Worm (Caenorhabditis elegans) whole organism, L3 larva: ENCODE measurements around the gene C48D1.5.

Experiments
- R02D3.7 ChIP-seq: fragments of 150-350 bp; optimal IDR thresholded peaks from 2 replicates; lab custom pipeline; 2014; ENCODE audit warnings: missing biosample characterization, missing genetic modification characterization
- ama-1 ChIP-seq: fragments of 150-350 bp; optimal IDR thresholded peaks from 2 replicates; lab custom pipeline; 2018
- lin-15B ChIP-seq: fragments of 150-350 bp; optimal IDR thresholded peaks from 2 replicates; lab custom pipeline; 2014; ENCODE audit warnings: missing biosample characterization, missing genetic modification characterization
- mdl-1 ChIP-seq: fragments of 150-350 bp; optimal IDR thresholded peaks from 2 replicates; lab custom pipeline; 2014; ENCODE audit warnings: missing biosample characterization, missing genetic modification characterization
- nhr-237 ChIP-seq: fragments of 150-350 bp; optimal IDR thresholded peaks from 2 replicates; lab custom pipeline; 2014; ENCODE audit warnings: missing biosample characterization, missing genetic modification characterization
- nhr-25 ChIP-seq: sonication (generic microtip); optimal IDR thresholded peaks from 2 replicates; lab custom pipeline; 2017; ENCODE audit warnings: missing biosample characterization, missing genetic modification characterization
- nhr-77 ChIP-seq: fragments of 150-350 bp; optimal IDR thresholded peaks from 2 replicates; lab custom pipeline; 2014; ENCODE audit warnings: missing biosample characterization, missing genetic modification characterization
- pha-4 ChIP-seq: fragments of 150-350 bp; optimal IDR thresholded peaks from 2 replicates; lab custom pipeline; 2014; ENCODE audit warnings: missing biosample characterization, missing genetic modification reagents, missing genetic modification characterization
- pqm-1 ChIP-seq: fragments of 150-350 bp; optimal IDR thresholded peaks from 2 replicates; lab custom pipeline; 2017; ENCODE audit warnings: missing biosample characterization, missing genetic modification characterization, inconsistent platforms
- snpc-4 ChIP-seq: fragments of 150-350 bp; optimal IDR thresholded peaks from 2 replicates; lab custom pipeline; 2014; ENCODE audit warnings: missing biosample characterization, missing genetic modification characterization
- unc-62 ChIP-seq: fragments of 150-350 bp; sonication (generic microtip); optimal IDR thresholded peaks from 4 replicates; lab custom pipeline; 2014; ENCODE audit warnings: missing biosample characterization, missing genetic modification reagents, missing genetic modification characterization

- no peak for TF ChIP-seq nhr-237
- TF ChIP-seq lin-15B (tag; lab: Kevin White, UChicago): no peak
- no peak for TF ChIP-seq snpc-4 (tag; lab: Kevin White, UChicago)
- TF ChIP-seq pqm-1 (tag; lab: Kevin White, UChicago): no peak
- no peak for TF ChIP-seq ama-1 (lab: Kevin White, UChicago)
- TF ChIP-seq nhr-77 (tag; lab: Kevin White, UChicago): no peak
- TF ChIP-seq nhr-25 (tag; lab: Kevin White, UChicago): no peak
- no peak for TF ChIP-seq mdl-1 (tag; lab: Kevin White, UChicago)
- TF ChIP-seq R02D3.7: no peak
- no peak for TF ChIP-seq pha-4 (tag; lab: Kevin White, UChicago)
- no peak for TF ChIP-seq unc-62 (GFP tag; lab: Kevin White, UChicago)
These were observed 1.2 kb upstream of the C48D1.5 start for ce11 chrIV:13220594-13220993.
